Fruit fly (Drosophila melanogaster) whole organism, embryonic: Measurements from ENCODE around the gene Tpst.

ENCODE experiments used
- Atf6 ChIP-seq: fragments of 200-800 bp; sonication (Bioruptor generic); IDR thresholded peaks from 2 replicates; pipeline ENCODE4 v1.3.6; 2022; ENCODE audit warnings: missing biosample characterization, missing genetic modification characterization
- BEAF-32 ChIP-seq: fragments of 200-800 bp; sonication (Bioruptor generic); optimal IDR thresholded peaks from 3 replicates; lab custom pipeline; 2017; ENCODE audit warnings: missing biosample characterization, missing genetic modification characterization, mild to moderate bottlenecking, moderate library complexity, missing genetic modification reagents
- CG1024 ChIP-seq: fragments of 200-800 bp; sonication (Bioruptor generic); IDR thresholded peaks from 2 replicates; pipeline ENCODE4 v1.3.6; 2022; ENCODE audit warnings: missing biosample characterization, missing genetic modification characterization
- CG10321 ChIP-seq: fragments of 200-800 bp; sonication (Bioruptor generic); IDR thresholded peaks from 2 replicates; pipeline ENCODE4 v1.3.6; 2022; ENCODE audit warnings: missing biosample characterization, missing genetic modification characterization
- CG10431 ChIP-seq: fragments of 200-800 bp; sonication (Bioruptor generic); optimal IDR thresholded peaks from 3 replicates; lab custom pipeline; 2018; ENCODE audit warnings: missing biosample characterization, mild to moderate bottlenecking, missing genetic modification characterization
- CG10462 ChIP-seq: fragments of 200-800 bp; sonication (Bioruptor generic); optimal IDR thresholded peaks from 2 replicates; lab custom pipeline; 2016; ENCODE audit warnings: missing biosample characterization, missing genetic modification characterization
- CG11093 ChIP-seq: fragments of 200-800 bp; sonication (Bioruptor generic); IDR thresholded peaks from 3 replicates; pipeline ENCODE4 v1.3.6; 2022; ENCODE audit warnings: missing biosample characterization, missing genetic modification characterization
- CG12769 ChIP-seq: fragments of 200-800 bp; sonication (Bioruptor generic); optimal IDR thresholded peaks from 2 replicates; lab custom pipeline; 2019; ENCODE audit warnings: missing biosample characterization, mild to moderate bottlenecking, missing genetic modification characterization, moderate library complexity
- CG13624 ChIP-seq: fragments of 200-800 bp; sonication (Bioruptor generic); optimal IDR thresholded peaks from 2 replicates; lab custom pipeline; 2016; ENCODE audit warnings: missing biosample characterization, missing genetic modification characterization
- CG15514 ChIP-seq: fragments of 200-800 bp; sonication (Bioruptor generic); optimal IDR thresholded peaks from 3 replicates; lab custom pipeline; 2017; ENCODE audit warnings: missing biosample characterization, missing genetic modification characterization, mild to moderate bottlenecking, moderate library complexity, missing genetic modification reagents
- CG16813 ChIP-seq: fragments of 200-800 bp; sonication (Bioruptor generic); IDR thresholded peaks from 3 replicates; pipeline ENCODE4 v1.3.6; 2022; ENCODE audit warnings: missing biosample characterization, missing genetic modification characterization; ENCODE audit not compliant: partially characterized antibody
- CG17186 ChIP-seq: fragments of 200-800 bp; sonication (Bioruptor generic); optimal IDR thresholded peaks from 3 replicates; lab custom pipeline; 2017; ENCODE audit warnings: missing biosample characterization, missing genetic modification reagents, missing genetic modification characterization
- CG17359 ChIP-seq: fragments of 200-800 bp; sonication (Bioruptor generic); optimal IDR thresholded peaks from 3 replicates; lab custom pipeline; 2018; ENCODE audit warnings: missing biosample characterization, mild to moderate bottlenecking, missing genetic modification characterization, moderate library complexity
- CG2712 ChIP-seq: fragments of 200-800 bp; optimal IDR thresholded peaks from 3 replicates; lab custom pipeline; 2019; ENCODE audit warnings: missing biosample characterization, mild to moderate bottlenecking, missing genetic modification characterization, moderate library complexity
- CG34224 ChIP-seq: fragments of 200-800 bp; sonication (Bioruptor generic); IDR thresholded peaks from 3 replicates; pipeline ENCODE4 v1.3.6; 2022; ENCODE audit warnings: missing biosample characterization, missing genetic modification characterization; ENCODE audit not compliant: partially characterized antibody
- CG4404 ChIP-seq: fragments of 200-800 bp; sonication (Bioruptor generic); IDR thresholded peaks from 2 replicates; pipeline ENCODE4 v1.3.6; 2022; ENCODE audit warnings: missing biosample characterization, missing genetic modification characterization
- CG4617 ChIP-seq: fragments of 200-800 bp; sonication (Bioruptor generic); optimal IDR thresholded peaks from 3 replicates; lab custom pipeline; 2016; ENCODE audit warnings: missing biosample characterization, missing genetic modification characterization, borderline replicate concordance
- CG4820 ChIP-seq: fragments of 200-800 bp; sonication (Bioruptor generic); optimal IDR thresholded peaks from 3 replicates; lab custom pipeline; 2016; ENCODE audit warnings: missing biosample characterization, missing genetic modification characterization
- CG5245 ChIP-seq: fragments of 200-800 bp; sonication (Bioruptor generic); optimal IDR thresholded peaks from 3 replicates; lab custom pipeline; 2016; ENCODE audit warnings: missing biosample characterization, missing genetic modification characterization
- CG6765 ChIP-seq: fragments of 200-800 bp; sonication (Bioruptor generic); optimal IDR thresholded peaks from 3 replicates; lab custom pipeline; 2017; ENCODE audit warnings: missing biosample characterization, mild to moderate bottlenecking, missing genetic modification characterization
- CG7271 ChIP-seq: fragments of 200-800 bp; sonication (Bioruptor generic); optimal IDR thresholded peaks from 2 replicates; lab custom pipeline; 2018; ENCODE audit warnings: missing biosample characterization, mild to moderate bottlenecking, missing genetic modification characterization, moderate library complexity
- CG8924 ChIP-seq: fragments of 200-800 bp; optimal IDR thresholded peaks from 3 replicates; lab custom pipeline; 2019; ENCODE audit warnings: missing biosample characterization, mild to moderate bottlenecking, missing genetic modification characterization, moderate library complexity
- CHES-1-like ChIP-seq: fragments of 200-800 bp; sonication (Bioruptor generic); optimal IDR thresholded peaks from 2 replicates; lab custom pipeline; 2016; ENCODE audit warnings: missing biosample characterization, missing genetic modification characterization
- Dref ChIP-seq: fragments of 200-800 bp; sonication (Bioruptor generic); IDR thresholded peaks from 2 replicates; pipeline ENCODE4 v1.3.6; 2022; ENCODE audit warnings: missing biosample characterization, missing genetic modification characterization
- Fer2 ChIP-seq: fragments of 200-800 bp; sonication (Bioruptor generic); optimal IDR thresholded peaks from 2 replicates; lab custom pipeline; 2018; ENCODE audit warnings: missing biosample characterization, mild to moderate bottlenecking, missing genetic modification characterization, moderate library complexity
- HLH3B ChIP-seq: fragments of 200-800 bp; sonication (Bioruptor generic); IDR thresholded peaks from 2 replicates; pipeline ENCODE4 v1.3.6; 2022; ENCODE audit warnings: missing biosample characterization, missing genetic modification characterization
- Hey ChIP-seq: fragments of 200-800 bp; sonication (Bioruptor generic); optimal IDR thresholded peaks from 3 replicates; lab custom pipeline; 2018; ENCODE audit warnings: missing biosample characterization, mild to moderate bottlenecking, missing genetic modification characterization
- Jarid2 ChIP-seq: fragments of 200-800 bp; sonication (Bioruptor generic); optimal IDR thresholded peaks from 3 replicates; lab custom pipeline; 2017; ENCODE audit warnings: mild to moderate bottlenecking, missing biosample characterization, missing genetic modification reagents, missing genetic modification characterization
- MBD-R2 ChIP-seq: fragments of 200-800 bp; sonication (Bioruptor generic); IDR thresholded peaks from 2 replicates; pipeline ENCODE4 v1.3.6; 2022; ENCODE audit warnings: missing biosample characterization, missing genetic modification characterization
- Max ChIP-seq: fragments of 200-800 bp; sonication (Bioruptor generic); optimal IDR thresholded peaks from 2 replicates; lab custom pipeline; 2016; ENCODE audit warnings: missing biosample characterization, mild to moderate bottlenecking, missing genetic modification characterization
- Mes4 ChIP-seq: fragments of 200-800 bp; sonication (Bioruptor generic); optimal IDR thresholded peaks from 2 replicates; lab custom pipeline; 2016; ENCODE audit warnings: missing biosample characterization, missing genetic modification characterization
- Myb ChIP-seq: fragments of 200-800 bp; sonication (Bioruptor generic); optimal IDR thresholded peaks from 2 replicates; lab custom pipeline; 2016; ENCODE audit warnings: missing biosample characterization, missing genetic modification characterization
- Nf-YC ChIP-seq: fragments of 200-800 bp; optimal IDR thresholded peaks from 3 replicates; lab custom pipeline; 2019; ENCODE audit warnings: missing biosample characterization, mild to moderate bottlenecking, missing genetic modification characterization, moderate library complexity
- Scr ChIP-seq: fragments of 200-800 bp; sonication (Bioruptor generic); IDR thresholded peaks from 2 replicates; pipeline ENCODE4 v1.3.6; 2022; ENCODE audit warnings: missing biosample characterization, missing genetic modification characterization; ENCODE audit not compliant: partially characterized antibody
- Side ChIP-seq: fragments of 200-800 bp; sonication (Bioruptor generic); optimal IDR thresholded peaks from 2 replicates; lab custom pipeline; 2016; ENCODE audit warnings: missing biosample characterization, missing genetic modification characterization
- Tbp ChIP-seq: fragments of >200 bp; optimal IDR thresholded peaks from 2 replicates; lab custom pipeline; 2018; ENCODE audit warnings: missing biosample characterization, missing genetic modification characterization
- Xrp1 ChIP-seq: fragments of 200-800 bp; sonication (Bioruptor generic); IDR thresholded peaks from 2 replicates; pipeline ENCODE4 v1.3.6; 2022; ENCODE audit warnings: missing biosample characterization, missing genetic modification characterization
- bigmax ChIP-seq: fragments of 200-800 bp; sonication (Bioruptor generic); optimal IDR thresholded peaks from 2 replicates; lab custom pipeline; 2018; ENCODE audit warnings: missing biosample characterization, mild to moderate bottlenecking, missing genetic modification characterization
- chm ChIP-seq: fragments of 200-800 bp; sonication (Bioruptor generic); IDR thresholded peaks from 2 replicates; pipeline ENCODE4 v1.3.6; 2022; ENCODE audit warnings: missing biosample characterization, missing genetic modification characterization
- disco-r ChIP-seq: fragments of 200-800 bp; sonication (Bioruptor generic); optimal IDR thresholded peaks from 2 replicates; lab custom pipeline; 2016; ENCODE audit warnings: missing biosample characterization, missing genetic modification characterization
- dmrt99B ChIP-seq: fragments of 200-800 bp; sonication (Bioruptor generic); optimal IDR thresholded peaks from 2 replicates; lab custom pipeline; 2018; ENCODE audit warnings: missing biosample characterization, mild to moderate bottlenecking, missing genetic modification characterization, moderate library complexity
- ftz-f1 ChIP-seq: fragments of 200-800 bp; sonication (Bioruptor generic); optimal IDR thresholded peaks from 2 replicates; lab custom pipeline; 2016; ENCODE audit warnings: missing biosample characterization, missing genetic modification characterization
- gfzf ChIP-seq: fragments of 200-800 bp; sonication (Bioruptor generic); optimal IDR thresholded peaks from 2 replicates; lab custom pipeline; 2016; ENCODE audit warnings: missing biosample characterization, mild to moderate bottlenecking, missing genetic modification characterization, moderate library complexity
- ind ChIP-seq: fragments of 200-800 bp; sonication (Bioruptor generic); optimal IDR thresholded peaks from 3 replicates; lab custom pipeline; 2016; ENCODE audit warnings: missing biosample characterization, missing genetic modification characterization
- nerfin-2 ChIP-seq: fragments of 200-800 bp; sonication (Bioruptor generic); IDR thresholded peaks from 2 replicates; pipeline ENCODE4 v1.3.6; 2022; ENCODE audit warnings: missing biosample characterization, missing genetic modification characterization; ENCODE audit not compliant: partially characterized antibody
- nom ChIP-seq: fragments of 200-800 bp; sonication (Bioruptor generic); optimal IDR thresholded peaks from 2 replicates; lab custom pipeline; 2017; ENCODE audit warnings: missing biosample characterization, missing genetic modification characterization, mild to moderate bottlenecking, moderate library complexity, missing genetic modification reagents
- org-1 ChIP-seq: fragments of 200-800 bp; sonication (Bioruptor generic); optimal IDR thresholded peaks from 2 replicates; lab custom pipeline; 2017; ENCODE audit warnings: missing biosample characterization, missing genetic modification characterization
- sens-2 ChIP-seq: fragments of 200-800 bp; sonication (Bioruptor generic); IDR thresholded peaks from 2 replicates; pipeline ENCODE4 v1.3.6; 2022; ENCODE audit warnings: missing biosample characterization, missing genetic modification characterization
- tio ChIP-seq: fragments of 200-800 bp; sonication (Bioruptor generic); optimal IDR thresholded peaks from 2 replicates; lab custom pipeline; 2017; ENCODE audit warnings: missing biosample characterization, missing genetic modification characterization, inconsistent platforms
- unpg ChIP-seq: fragments of 200-800 bp; sonication (Bioruptor generic); optimal IDR thresholded peaks from 3 replicates; lab custom pipeline; 2018; ENCODE audit warnings: missing biosample characterization, mild to moderate bottlenecking, missing genetic modification characterization, moderate library complexity
- wdn ChIP-seq: fragments of 200-800 bp; sonication (Bioruptor generic); IDR thresholded peaks from 2 replicates; pipeline ENCODE4 v1.3.6; 2022; ENCODE audit warnings: missing biosample characterization, missing genetic modification characterization
- wor ChIP-seq: fragments of 200-800 bp; sonication (Bioruptor generic); IDR thresholded peaks from 2 replicates; pipeline ENCODE4 v1.3.6; 2022; ENCODE audit warnings: missing biosample characterization, missing genetic modification characterization

Gene Tpst

DNA sequence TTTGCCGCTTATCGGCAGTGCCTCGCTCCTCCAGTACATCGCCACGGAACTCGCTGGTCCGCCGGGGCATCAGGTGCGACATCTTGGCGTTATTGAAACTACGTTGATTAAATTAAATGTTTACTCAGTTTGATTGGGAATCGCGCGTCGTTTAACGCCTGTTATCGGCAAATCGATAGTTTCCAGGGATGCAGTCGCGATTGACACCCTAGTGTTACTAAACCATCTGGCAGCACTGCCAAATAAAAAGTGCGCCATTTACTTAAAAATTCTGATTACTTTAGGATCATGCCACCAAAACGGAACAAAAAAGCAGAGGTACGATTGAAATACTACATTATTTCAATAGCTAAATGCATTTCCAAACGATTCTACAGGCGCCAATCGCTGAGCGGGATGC is 48.3 kb downstream of the Tpst start, which contains the start of the genes Ndc80 and BthD (continued):
- TF ChIP-seq Atf6 (GFP tag; lab: Robert Waterston, UW): no peak
- peak; percentile 12 for TF ChIP-seq Nf-YC (tag; lab: Kevin White, UChicago)
- no peak for TF ChIP-seq Mes4 (GFP tag; lab: Kevin White, UChicago)
- no peak for TF ChIP-seq Xrp1 (GFP tag; lab: Robert Waterston, UW)
- TF ChIP-seq MBD-R2: peak; percentile 77
- no peak for TF ChIP-seq nerfin-2 (GFP tag; lab: Robert Waterston, UW)
- peak; percentile 39 for TF ChIP-seq gfzf (GFP tag; lab: Kevin White, UChicago)
- no peak for TF ChIP-seq unpg (GFP tag; lab: Kevin White, UChicago)
- no peak for TF ChIP-seq wor (GFP tag; lab: Robert Waterston, UW)
- no peak for TF ChIP-seq dmrt99B (tag; lab: Kevin White, UChicago)
- peak; percentile 48 for TF ChIP-seq CG13624 (GFP tag; lab: Kevin White, UChicago)
- TF ChIP-seq wdn (GFP tag; lab: Robert Waterston, UW): no peak
- no peak for TF ChIP-seq CG5245 (GFP tag; lab: Kevin White, UChicago)
- no peak for TF ChIP-seq Tbp
- no peak for TF ChIP-seq bigmax (GFP tag; lab: Kevin White, UChicago)
- no peak for TF ChIP-seq CG4820 (GFP tag; lab: Kevin White, UChicago)
- TF ChIP-seq CG10321 (GFP tag; lab: Robert Waterston, UW): no peak
- no peak for TF ChIP-seq HLH3B
- TF ChIP-seq CG12769 (tag; lab: Kevin White, UChicago): no peak
- TF ChIP-seq CHES-1-like (GFP tag; lab: Kevin White, UChicago): no peak
- no peak for TF ChIP-seq CG10462
- no peak for TF ChIP-seq chm (GFP tag; lab: Robert Waterston, UW)
- no peak for TF ChIP-seq CG4404 (GFP tag; lab: Robert Waterston, UW)
- TF ChIP-seq CG2712: no peak
- TF ChIP-seq CG17186 (GFP tag; lab: Kevin White, UChicago): peak; percentile 51
- TF ChIP-seq org-1 (GFP tag; lab: Kevin White, UChicago): no peak
- no peak for TF ChIP-seq tio (GFP tag; lab: Kevin White, UChicago)
- no peak for TF ChIP-seq Side (GFP tag; lab: Kevin White, UChicago)
- no peak for TF ChIP-seq sens-2 (GFP tag; lab: Robert Waterston, UW)
- no peak for TF ChIP-seq Fer2 (tag; lab: Kevin White, UChicago)
- TF ChIP-seq CG16813 (GFP tag; lab: Robert Waterston, UW): peak; percentile 61; the same call in 2 of the 3 replicates
- TF ChIP-seq Jarid2: no peak
- TF ChIP-seq Dref (GFP tag; lab: Robert Waterston, UW): peak; percentile 93
- TF ChIP-seq ftz-f1: no peak
- TF ChIP-seq CG6765: no peak
- TF ChIP-seq CG15514 (GFP tag; lab: Kevin White, UChicago): peak; percentile 67
- no peak for TF ChIP-seq nom (GFP tag; lab: Kevin White, UChicago)
- no peak for TF ChIP-seq CG11093 (GFP tag; lab: Robert Waterston, UW)
- peak; percentile 77 for TF ChIP-seq Myb (GFP tag; lab: Kevin White, UChicago)
- TF ChIP-seq CG4617: peak; percentile 14
- no peak for TF ChIP-seq CG1024 (GFP tag; lab: Robert Waterston, UW)
- TF ChIP-seq CG7271 (tag; lab: Kevin White, UChicago): no peak
- no peak for TF ChIP-seq CG17359 (tag; lab: Kevin White, UChicago)
- no peak for TF ChIP-seq CG8924
- TF ChIP-seq Max (GFP tag; lab: Kevin White, UChicago): no peak
- TF ChIP-seq BEAF-32 (GFP tag; lab: Kevin White, UChicago): peak; percentile 71
- TF ChIP-seq disco-r (GFP tag; lab: Kevin White, UChicago): no peak
- TF ChIP-seq Hey: no peak
- TF ChIP-seq Scr (GFP tag; lab: Robert Waterston, UW): peak; percentile 62
- peak; percentile 70 for TF ChIP-seq CG34224 (GFP tag; lab: Robert Waterston, UW)
- TF ChIP-seq CG10431 (GFP tag; lab: Kevin White, UChicago): no peak
- TF ChIP-seq ind: no peak
